Worm (Caenorhabditis elegans) whole organism, L4 larva: ENCODE measurements around the gene C55A1.1.
"Not testable (repeated sequence)": the region's sequence is repeated elsewhere in the genome, so short reads cannot be mapped to it uniquely, and the experiment has no call there.

Source experiments
- F44E2.7 ChIP-seq: fragments of 200-800 bp; sonication (Bioruptor generic); IDR thresholded peaks from 2 replicates; pipeline ENCODE4 v2.1.2; 2022; ENCODE audit warnings: missing genetic modification characterization, missing compliant biosample characterization
- ceh-20 ChIP-seq: fragments of 200-800 bp; sonication (Bioruptor generic); IDR thresholded peaks from 2 replicates; pipeline ENCODE4 v1.3.6; 2022; ENCODE audit warnings: missing genetic modification reagents, missing genetic modification characterization, missing compliant biosample characterization
- ceh-44 ChIP-seq: fragments of 200-800 bp; sonication (Bioruptor generic); IDR thresholded peaks from 2 replicates; pipeline ENCODE4 v1.3.6; 2022; ENCODE audit warnings: missing genetic modification reagents, missing genetic modification characterization, missing compliant biosample characterization
- daf-16 ChIP-seq, 3 experiments: sonication (generic microtip); optimal IDR thresholded peaks; 2 replicates each; lab custom pipeline; 2016 to 2017; ENCODE audit warnings: missing genetic modification characterization in 3 of 3, missing genetic modification reagents in 3 of 3, mild to moderate bottlenecking in 2 of 3, missing compliant biosample characterization in 2 of 3, missing biosample characterization in 1 of 3, moderate library complexity in 1 of 3
- dmd-6 ChIP-seq: fragments of 200-800 bp; sonication (Bioruptor generic); IDR thresholded peaks from 2 replicates; pipeline ENCODE4 v1.3.6; 2022; ENCODE audit warnings: missing genetic modification reagents, missing genetic modification characterization, missing compliant biosample characterization
- dmd-8 ChIP-seq: fragments of 200-800 bp; sonication (Bioruptor generic); IDR thresholded peaks from 2 replicates; pipeline ENCODE4 v1.3.6; 2022; ENCODE audit warnings: missing genetic modification characterization, missing compliant biosample characterization
- dpl-1 ChIP-seq: fragments of 150-350 bp; optimal IDR thresholded peaks from 2 replicates; lab custom pipeline; 2014; ENCODE audit warnings: missing biosample characterization, missing genetic modification reagents, missing genetic modification characterization
- duxl-1 ChIP-seq: sonication (generic microtip); optimal IDR thresholded peaks from 2 replicates; lab custom pipeline; 2016; ENCODE audit warnings: mild to moderate bottlenecking, missing genetic modification characterization, moderate library complexity, missing compliant biosample characterization; ENCODE audit not compliant: poor library complexity
- dve-1 ChIP-seq: sonication (generic microtip); optimal IDR thresholded peaks from 2 replicates; lab custom pipeline; 2017; ENCODE audit warnings: antibody characterized with exemption, mild to moderate bottlenecking, missing genetic modification characterization, missing compliant biosample characterization; ENCODE audit not compliant: insufficient read depth
- hlh-30 ChIP-seq: sonication (generic microtip); optimal IDR thresholded peaks from 2 replicates; lab custom pipeline; 2017; ENCODE audit warnings: antibody characterized with exemption, mild to moderate bottlenecking, missing genetic modification characterization, missing compliant biosample characterization; ENCODE audit not compliant: insufficient read depth
- hmg-1.1 ChIP-seq: fragments of 200-800 bp; sonication (Bioruptor generic); IDR thresholded peaks from 2 replicates; pipeline ENCODE4 v1.3.6; 2022; ENCODE audit warnings: missing genetic modification reagents, missing genetic modification characterization, missing compliant biosample characterization
- jun-1 ChIP-seq: fragments of 150-350 bp; optimal IDR thresholded peaks from 2 replicates; lab custom pipeline; 2014; ENCODE audit warnings: missing biosample characterization, missing genetic modification reagents, missing genetic modification characterization
- lin-29 ChIP-seq: fragments of 200-800 bp; sonication (Bioruptor generic); IDR thresholded peaks from 2 replicates; pipeline ENCODE4 v1.3.6; 2022; ENCODE audit warnings: missing genetic modification reagents, missing genetic modification characterization, missing compliant biosample characterization
- lin-38 ChIP-seq: fragments of 200-800 bp; sonication (Bioruptor generic); IDR thresholded peaks from 2 replicates; pipeline ENCODE4 v1.3.6; 2022; ENCODE audit warnings: missing genetic modification reagents, missing genetic modification characterization, missing compliant biosample characterization
- lsy-2 ChIP-seq, 2 experiments: fragments of 150-350 bp in 1 of 2; sonication (generic microtip) in 1 of 2; optimal IDR thresholded peaks; 2 replicates each; lab custom pipeline; 2014 to 2017; ENCODE audit warnings: missing biosample characterization in 2 of 2, missing genetic modification characterization in 2 of 2
- mes-2 ChIP-seq: sonication (generic microtip); optimal IDR thresholded peaks from 2 replicates; lab custom pipeline; 2016; ENCODE audit warnings: missing genotype, mild to moderate bottlenecking, missing genetic modification characterization, missing compliant biosample characterization; ENCODE audit not compliant: poor library complexity, severe bottlenecking
- nhr-102 ChIP-seq: sonication (generic microtip); optimal IDR thresholded peaks from 2 replicates; lab custom pipeline; 2016; ENCODE audit warnings: mild to moderate bottlenecking, missing genetic modification characterization, moderate library complexity, missing compliant biosample characterization
- nhr-11 ChIP-seq: fragments of 150-350 bp; optimal IDR thresholded peaks from 2 replicates; lab custom pipeline; 2014; ENCODE audit warnings: missing biosample characterization, missing genetic modification characterization
- nhr-25 ChIP-seq: sonication (generic microtip); optimal IDR thresholded peaks from 2 replicates; lab custom pipeline; 2017; ENCODE audit warnings: missing genetic modification characterization, mild to moderate bottlenecking, missing compliant biosample characterization, antibody characterized with exemption, moderate library complexity, borderline replicate concordance; ENCODE audit not compliant: insufficient read depth
- nhr-42 ChIP-seq: fragments of 200-800 bp; sonication (Bioruptor generic); IDR thresholded peaks from 2 replicates; pipeline ENCODE4 v1.3.6; 2022; ENCODE audit warnings: missing genetic modification characterization, missing compliant biosample characterization
- php-3 ChIP-seq: fragments of 200-800 bp; sonication (Bioruptor generic); IDR thresholded peaks from 2 replicates; pipeline ENCODE4 v1.3.6; 2022; ENCODE audit warnings: missing genetic modification reagents, missing genetic modification characterization, missing compliant biosample characterization
- spr-1 ChIP-seq: sonication (generic microtip); optimal IDR thresholded peaks from 2 replicates; lab custom pipeline; 2016; ENCODE audit warnings: mild to moderate bottlenecking, missing genetic modification characterization, missing compliant biosample characterization
- spr-3 ChIP-seq: fragments of 200-800 bp; sonication (Bioruptor generic); optimal IDR thresholded peaks from 2 replicates; lab custom pipeline; 2018; ENCODE audit warnings: mild to moderate bottlenecking, missing genetic modification characterization, missing compliant biosample characterization
- tra-1 ChIP-seq: fragments of 200-800 bp; sonication (Bioruptor generic); IDR thresholded peaks from 2 replicates; pipeline ENCODE4 v1.3.6; 2022; ENCODE audit warnings: missing genetic modification reagents, missing genetic modification characterization, missing compliant biosample characterization
- unc-130 ChIP-seq: sonication (generic microtip); optimal IDR thresholded peaks from 2 replicates; lab custom pipeline; 2016; ENCODE audit warnings: missing genetic modification reagents, missing genetic modification characterization, missing compliant biosample characterization
- unc-62 ChIP-seq, 3 experiments: fragments of 150-350 bp in 1 of 3; sonication (generic microtip); optimal IDR thresholded peaks in 2 of 3; peaks in 1 of 3; 1 replicate in 1 of 3; 2 replicates in 2 of 3; lab custom pipeline; 2014 to 2017; ENCODE audit warnings: missing biosample characterization in 3 of 3, missing genetic modification characterization in 3 of 3, missing genetic modification reagents in 3 of 3, missing genotype in 1 of 3
- zfp-2 ChIP-seq: sonication (generic microtip); optimal IDR thresholded peaks from 2 replicates; lab custom pipeline; 2016; ENCODE audit warnings: mild to moderate bottlenecking, missing genetic modification characterization, missing compliant biosample characterization
- zip-2 ChIP-seq: fragments of 150-350 bp; optimal IDR thresholded peaks from 2 replicates; lab custom pipeline; 2014; ENCODE audit warnings: missing biosample characterization, missing genetic modification characterization
- ztf-7 ChIP-seq: fragments of 150-350 bp; optimal IDR thresholded peaks from 2 replicates; lab custom pipeline; 2014; ENCODE audit warnings: missing biosample characterization, missing genetic modification characterization

Gene C55A1.1

ce11 chrV:15590183-15590667 is 31.4 kb upstream of the C55A1.1 start, which contains the start of gene F28F8.7 (continued):
- TF ChIP-seq lin-38 (peak; percentile 92), mes-2 (peak; percentile 89), nhr-11 (tag; lab: Kevin White, UChicago) (peak; percentile 2), hmg-1.1 (peak; percentile 58; the same call in 1 of the 2 replicates), duxl-1 (tag; lab: Kevin White, UChicago) (peak; percentile 43), unc-130 (peak; percentile 74), dve-1 (tag; lab: Kevin White, UChicago) (peak; percentile 74), lin-29 (GFP tag; lab: Robert Waterston, UW) (peak; percentile 63; the same call in 1 of the 2 replicates), php-3 (GFP tag; lab: Robert Waterston, UW) (peak; percentile 57; the same call in 1 of the 2 replicates), tra-1 (GFP tag; lab: Robert Waterston, UW) (peak; percentile 50; the same call in 1 of the 2 replicates), spr-1 (peak; percentile 20), spr-3 (GFP tag; lab: Kevin White, UChicago) (peak; percentile 25), nhr-42 (GFP tag; lab: Robert Waterston, UW) (peak; percentile 94), lsy-2 (tag; optimal IDR thresholded peaks at IDR 0.05; lab: Kevin White, UChicago) (peak; percentile 85 to 95), dpl-1 (GFP tag; lab: Kevin White, UChicago) (peak; percentile 57), hlh-30 (tag; lab: Kevin White, UChicago) (peak; percentile 26), ceh-20 (GFP tag; lab: Robert Waterston, UW) (peak; percentile 85), ceh-44 (peak; percentile 61; the same call in 1 of the 2 replicates), dmd-6 (GFP tag; lab: Robert Waterston, UW) (peak; percentile 87)

- no peak for TF ChIP-seq nhr-102 (tag; lab: Kevin White, UChicago)
- no peak for TF ChIP-seq nhr-25
Observed at ce11 chrV:15594573-15594972, 27.0 kb upstream of the C55A1.1 start, which contains the start of gene fbxa-139. TSS of gene fbxa-139 (minus strand) at chrV:15594673.

- not testable (repeated sequence) for TF ChIP-seq zip-2 (tag; lab: Kevin White, UChicago); F44E2.7; ztf-7 (tag; lab: Kevin White, UChicago)
Observed at ce11 chrV:15599762-15600161, 21.9 kb upstream of the C55A1.1 start, which contains the start of gene B0391.14. TSS of gene B0391.14 (minus strand) at chrV:15599862.

- TF ChIP-seq daf-16 (GFP tag; optimal IDR thresholded peaks at IDR 0.05; lab: Kevin White, UChicago) (no peak), daf-16 (tag; optimal IDR thresholded peaks at IDR 0.05; lab: Kevin White, UChicago) (no peak), unc-62 (GFP tag; optimal IDR thresholded peaks at IDR 0.05 in 1 of 2; lab: Kevin White, UChicago) (peak in 1 of 2 experiments; percentile 39), unc-62 (tag; optimal IDR thresholded peaks at IDR 0.05; lab: Kevin White, UChicago) (no peak)
Observed at ce11 chrV:15602253-15602652, 19.4 kb upstream of the C55A1.1 start, which contains the start of gene fbxa-152. TSS of gene fbxa-152 (minus strand) at chrV:15602353.

ce11 chrV:15605045-15605444 is 16.6 kb upstream of the C55A1.1 start, which contains the start of gene fbxa-154:
TSS of gene fbxa-154 (minus strand) at chrV:15605145.
- TF ChIP-seq php-3 (GFP tag; lab: Robert Waterston, UW) = no peak
- no peak for TF ChIP-seq jun-1 (tag; lab: Kevin White, UChicago)
- no peak for TF ChIP-seq dmd-8 (GFP tag; lab: Robert Waterston, UW)
- TF ChIP-seq nhr-42 (GFP tag; lab: Robert Waterston, UW) = no peak
- no peak for TF ChIP-seq zfp-2 (tag; lab: Kevin White, UChicago)
- TF ChIP-seq spr-1 = no peak
- TF ChIP-seq, all 104 proteins: peak for 0
